Worm (Caenorhabditis elegans) whole organism, L4 larva: Measurements from ENCODE around the gene spat-2.

ENCODE experiments used
- ama-1 ChIP-seq: fragments of 150-350 bp; optimal IDR thresholded peaks from 2 replicates; lab custom pipeline; 2014; ENCODE audit warnings: inconsistent platforms, mixed read lengths
- daf-12 ChIP-seq: fragments of 150-350 bp; optimal IDR thresholded peaks from 2 replicates; lab custom pipeline; 2014; ENCODE audit warnings: missing biosample characterization, missing genetic modification reagents, missing genetic modification characterization
- egl-27 ChIP-seq: sonication (generic microtip); optimal IDR thresholded peaks from 3 replicates; lab custom pipeline; 2017; ENCODE audit warnings: missing biosample characterization, missing genetic modification reagents, missing genetic modification characterization
- nhr-102 ChIP-seq: sonication (generic microtip); optimal IDR thresholded peaks from 2 replicates; lab custom pipeline; 2016; ENCODE audit warnings: mild to moderate bottlenecking, missing genetic modification characterization, moderate library complexity, missing compliant biosample characterization

DNA sequence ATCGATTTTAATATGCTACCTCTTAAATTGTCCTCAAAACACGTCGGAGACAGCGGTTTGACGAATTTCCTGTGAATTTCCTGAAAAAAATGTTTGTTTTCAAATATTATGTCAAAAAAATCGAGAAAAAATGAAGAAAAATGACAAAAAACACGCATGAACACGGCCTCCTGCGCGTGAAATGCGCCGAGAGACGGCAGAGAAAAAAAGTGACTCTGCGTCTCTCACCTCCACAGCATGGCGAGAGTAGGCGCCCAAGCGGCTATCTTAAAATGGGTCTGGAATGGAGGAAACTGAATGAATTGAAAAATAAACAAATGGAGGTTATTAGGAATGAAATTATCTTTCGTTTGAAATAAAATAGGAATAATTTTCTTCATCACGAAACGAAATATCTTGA, 74.0 kb downstream of the spat-2 start:
- TF ChIP-seq ama-1 (lab: Kevin White, UChicago) (no peak), nhr-102 (peak; percentile 74), daf-12 (no peak), egl-27 (tag; lab: Kevin White, UChicago) (no peak)
